ENCODE assay signal across 2 fruit fly cellular contexts in the genomic region with DNA sequence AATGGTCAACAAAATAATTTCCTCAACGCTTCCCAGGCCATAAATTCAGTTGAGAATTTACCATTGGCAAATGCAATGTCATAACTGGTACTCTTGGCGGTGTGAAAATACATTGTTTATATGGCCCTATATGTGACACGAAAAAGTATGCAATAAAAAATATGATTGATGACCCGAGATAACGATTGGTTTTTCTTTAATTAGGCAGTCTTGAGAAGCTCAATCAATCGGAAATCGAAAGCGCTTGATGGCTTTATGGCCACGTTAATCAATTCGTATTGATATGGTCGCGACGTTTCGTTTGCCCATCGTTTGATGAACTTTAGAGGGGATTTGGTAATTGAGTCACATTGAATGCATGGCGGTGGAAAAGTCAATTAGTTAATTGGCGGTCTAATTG.
TF ChIP-seq lines count a peak whose summit lies in the region.

No protein-coding gene starts in this region.

- no peak for TF ChIP-seq CTCF in whole organism, embryonic (GFP tag; optimal IDR thresholded peaks at IDR 0.05; lab: Kevin White, UChicago)

TF ChIP-seq in whole organism, embryonic, 481 proteins besides CTCF, POLR2A, EP300 and RAD21:
- TF ChIP-seq exex (tag; optimal IDR thresholded peaks at IDR 0.05; lab: Kevin White, UChicago) (peak; percentile 93), lab (GFP tag; optimal IDR thresholded peaks at IDR 0.05; lab: Kevin White, UChicago) (peak; percentile 75), sug (tag; optimal IDR thresholded peaks at IDR 0.05; lab: Kevin White, UChicago) (peak; percentile 32), chinmo (GFP tag; IDR thresholded peaks at IDR 0.05; lab: Robert Waterston, UW; ENCODE audit: partially characterized antibody) (0 out of 4 replicates have a peak, but pooled peaks have one; percentile 13), rib (GFP tag; IDR thresholded peaks at IDR 0.05; lab: Robert Waterston, UW) (no peak), CG34376 (GFP tag; optimal IDR thresholded peaks at IDR 0.05; lab: Kevin White, UChicago) (peak; percentile 44), Pdp1 (GFP tag; optimal IDR thresholded peaks at IDR 0.05; lab: Kevin White, UChicago) (peak in 1 of 2 experiments; percentile 1), Usf (GFP tag; optimal IDR thresholded peaks at IDR 0.05; lab: Kevin White, UChicago) (no peak)

TF ChIP-seq in whole organism, prepupa, 60 proteins besides CTCF, POLR2A, EP300 and RAD21:
- TF ChIP-seq fkh (GFP tag; optimal IDR thresholded peaks at IDR 0.05; lab: Kevin White, UChicago) (no peak), vri (GFP tag; optimal IDR thresholded peaks at IDR 0.05; lab: Kevin White, UChicago) (peak; percentile 16)
